Worm (Caenorhabditis elegans) whole organism, mixed stage, embryonic: ENCODE measurements around the gene prmt-4.

Source experiments
- M03D4.4 ChIP-seq: sonication (generic microtip); optimal IDR thresholded peaks from 2 replicates; lab custom pipeline; 2017; ENCODE audit warnings: mild to moderate bottlenecking, missing genetic modification characterization, missing compliant biosample characterization
- bed-3 ChIP-seq: fragments of 200-800 bp; sonication (Bioruptor generic); optimal IDR thresholded peaks from 3 replicates; lab custom pipeline; 2018; ENCODE audit warnings: mild to moderate bottlenecking, missing genetic modification characterization, moderate library complexity, missing compliant biosample characterization
- ceh-39 ChIP-seq: fragments of 150-350 bp; optimal IDR thresholded peaks from 2 replicates; lab custom pipeline; 2014; ENCODE audit warnings: missing biosample characterization, missing genetic modification characterization
- ceh-43 ChIP-seq: fragments of 200-800 bp; sonication (Bioruptor generic); optimal IDR thresholded peaks from 2 replicates; lab custom pipeline; 2018; ENCODE audit warnings: mild to moderate bottlenecking, missing genetic modification characterization, moderate library complexity, missing compliant biosample characterization
- ceh-83 ChIP-seq: fragments of 200-800 bp; sonication (Bioruptor generic); optimal IDR thresholded peaks from 2 replicates; lab custom pipeline; 2018; ENCODE audit warnings: mild to moderate bottlenecking, missing genetic modification characterization, missing compliant biosample characterization
- cnd-1 ChIP-seq: fragments of 200-800 bp; sonication (Bioruptor generic); optimal IDR thresholded peaks from 2 replicates; lab custom pipeline; 2018; ENCODE audit warnings: mild to moderate bottlenecking, missing genetic modification characterization, missing compliant biosample characterization
- drap-1 ChIP-seq: fragments of 200-800 bp; sonication (Bioruptor generic); optimal IDR thresholded peaks from 3 replicates; lab custom pipeline; 2018; ENCODE audit warnings: mild to moderate bottlenecking, missing genetic modification characterization, missing compliant biosample characterization
- elt-1 ChIP-seq: sonication (generic microtip); optimal IDR thresholded peaks from 2 replicates; lab custom pipeline; 2017; ENCODE audit warnings: missing genetic modification characterization, mild to moderate bottlenecking, missing compliant biosample characterization, antibody characterized with exemption, moderate library complexity, borderline replicate concordance; ENCODE audit not compliant: insufficient read depth
- elt-3 ChIP-seq: fragments of 150-350 bp; optimal IDR thresholded peaks from 2 replicates; lab custom pipeline; 2014; ENCODE audit warnings: missing biosample characterization, missing genetic modification characterization
- flh-1 ChIP-seq: fragments of 200-800 bp; sonication (Bioruptor generic); optimal IDR thresholded peaks from 2 replicates; lab custom pipeline; 2018; ENCODE audit warnings: mild to moderate bottlenecking, missing genetic modification characterization, moderate library complexity, missing compliant biosample characterization
- ham-2 ChIP-seq: fragments of 200-800 bp; sonication (Bioruptor generic); optimal IDR thresholded peaks from 2 replicates; lab custom pipeline; 2018; ENCODE audit warnings: mild to moderate bottlenecking, missing genetic modification characterization, missing compliant biosample characterization
- hlh-1 ChIP-seq: fragments of 150-350 bp; optimal IDR thresholded peaks from 2 replicates; lab custom pipeline; 2014; ENCODE audit warnings: missing biosample characterization, missing genetic modification reagents, missing genetic modification characterization
- lin-13 ChIP-seq: fragments of 150-350 bp; optimal IDR thresholded peaks from 2 replicates; lab custom pipeline; 2014; ENCODE audit warnings: missing biosample characterization, missing genetic modification characterization
- lin-32 ChIP-seq: fragments of 200-800 bp; sonication (Bioruptor generic); optimal IDR thresholded peaks from 2 replicates; lab custom pipeline; 2018; ENCODE audit warnings: mild to moderate bottlenecking, missing genetic modification characterization, missing compliant biosample characterization
- lsy-2 ChIP-seq: fragments of 150-350 bp; optimal IDR thresholded peaks from 2 replicates; lab custom pipeline; 2014; ENCODE audit warnings: missing biosample characterization, missing genetic modification characterization
- mab-5 ChIP-seq: fragments of 150-350 bp; optimal IDR thresholded peaks from 2 replicates; lab custom pipeline; 2014; ENCODE audit warnings: missing biosample characterization, missing genetic modification characterization
- mls-2 ChIP-seq: sonication (generic microtip); optimal IDR thresholded peaks from 2 replicates; lab custom pipeline; 2016; ENCODE audit warnings: mild to moderate bottlenecking, missing genetic modification characterization, moderate library complexity, missing compliant biosample characterization
- nhr-12 ChIP-seq: fragments of 150-350 bp; optimal IDR thresholded peaks from 2 replicates; lab custom pipeline; 2014; ENCODE audit warnings: missing biosample characterization, missing genetic modification characterization
- nhr-2 ChIP-seq: fragments of 150-350 bp; optimal IDR thresholded peaks from 2 replicates; lab custom pipeline; 2014; ENCODE audit warnings: missing biosample characterization, missing genetic modification characterization
- nhr-237 ChIP-seq: fragments of 150-350 bp; optimal IDR thresholded peaks from 2 replicates; lab custom pipeline; 2014; ENCODE audit warnings: missing biosample characterization, missing genetic modification characterization
- nhr-28 ChIP-seq: fragments of 150-350 bp; optimal IDR thresholded peaks from 2 replicates; lab custom pipeline; 2014; ENCODE audit warnings: missing biosample characterization, missing genetic modification characterization
- nhr-76 ChIP-seq: sonication (generic microtip); optimal IDR thresholded peaks from 2 replicates; lab custom pipeline; 2017; ENCODE audit warnings: missing biosample characterization, missing genetic modification characterization
- pha-4 ChIP-seq: fragments of 150-350 bp; optimal IDR thresholded peaks from 2 replicates; lab custom pipeline; 2018; ENCODE audit warnings: missing biosample characterization, missing genetic modification reagents, missing genetic modification characterization
- sem-2 ChIP-seq: fragments of 200-800 bp; sonication (Bioruptor generic); optimal IDR thresholded peaks from 2 replicates; lab custom pipeline; 2018; ENCODE audit warnings: mild to moderate bottlenecking, missing genetic modification characterization, missing compliant biosample characterization
- snpc-4 ChIP-seq: fragments of 150-350 bp; optimal IDR thresholded peaks from 2 replicates; lab custom pipeline; 2014; ENCODE audit warnings: missing biosample characterization, missing genetic modification characterization
- sptf-1 ChIP-seq: sonication (generic microtip); optimal IDR thresholded peaks from 2 replicates; lab custom pipeline; 2017; ENCODE audit warnings: mild to moderate bottlenecking, missing genetic modification characterization, moderate library complexity, missing compliant biosample characterization
- tbx-8 ChIP-seq: fragments of 200-800 bp; sonication (Bioruptor generic); optimal IDR thresholded peaks from 2 replicates; lab custom pipeline; 2018; ENCODE audit warnings: mild to moderate bottlenecking, missing genetic modification characterization, moderate library complexity, missing compliant biosample characterization
- unc-120 ChIP-seq: sonication (generic microtip); optimal IDR thresholded peaks from 2 replicates; lab custom pipeline; 2017; ENCODE audit warnings: missing genetic modification characterization, missing compliant biosample characterization; ENCODE audit not compliant: poor library complexity, severe bottlenecking
- unc-39 ChIP-seq: fragments of 150-350 bp; optimal IDR thresholded peaks from 2 replicates; lab custom pipeline; 2014; ENCODE audit warnings: missing biosample characterization, missing genetic modification characterization
- unc-62 ChIP-seq: fragments of 150-350 bp; optimal IDR thresholded peaks from 2 replicates; lab custom pipeline; 2014; ENCODE audit warnings: missing biosample characterization, missing genetic modification reagents, missing genetic modification characterization
- ztf-11 ChIP-seq: fragments of 150-350 bp; optimal IDR thresholded peaks from 2 replicates; lab custom pipeline; 2014; ENCODE audit warnings: missing biosample characterization, missing genetic modification characterization

prmt-4 gene

ce11 chrIV:594840-595239 is 8.6 kb downstream of the prmt-4 start:
- TF ChIP-seq nhr-237 (tag; lab: Kevin White, UChicago) (no peak), drap-1 (no peak), mls-2 (tag; lab: Kevin White, UChicago) (no peak), lin-32 (GFP tag; lab: Kevin White, UChicago) (no peak), ceh-83 (GFP tag; lab: Kevin White, UChicago) (no peak), lsy-2 (tag; lab: Kevin White, UChicago) (no peak), hlh-1 (tag; lab: Kevin White, UChicago) (no peak), flh-1 (GFP tag; lab: Kevin White, UChicago) (no peak), ceh-39 (no peak), M03D4.4 (tag; lab: Kevin White, UChicago) (no peak), cnd-1 (tag; lab: Kevin White, UChicago) (no peak), nhr-76 (tag; lab: Kevin White, UChicago) (no peak), pha-4 (tag; lab: Kevin White, UChicago) (no peak), ham-2 (GFP tag; lab: Kevin White, UChicago) (no peak)

ce11 chrIV:593029-593428 is 10.4 kb downstream of the prmt-4 start, which contains the start of gene C18H7.4:
TSS of gene C18H7.4 (plus strand) at chrIV:593329.
- TF ChIP-seq ceh-39 (no peak), tbx-8 (GFP tag; lab: Kevin White, UChicago) (no peak), sem-2 (GFP tag; lab: Kevin White, UChicago) (no peak)

ce11 chrIV:592382-592781 is 11.1 kb downstream of the prmt-4 start, which contains the start of gene C18H7.6:
TSS of gene C18H7.6 (minus strand) at chrIV:592485.
- TF ChIP-seq nhr-12 (no peak), sem-2 (GFP tag; lab: Kevin White, UChicago) (no peak), mls-2 (tag; lab: Kevin White, UChicago) (no peak), flh-1 (GFP tag; lab: Kevin White, UChicago) (no peak)

ce11 chrIV:587729-588128 is 15.7 kb downstream of the prmt-4 start, which contains the start of gene C18H7.12:
TSS of gene C18H7.12 (minus strand) at chrIV:587829.
- TF ChIP-seq pha-4 (tag; lab: Kevin White, UChicago), result no peak
- TF ChIP-seq ceh-83 (GFP tag; lab: Kevin White, UChicago), result no peak
- TF ChIP-seq drap-1, result no peak
- TF ChIP-seq snpc-4, result no peak
- no peak for TF ChIP-seq nhr-2 (tag; lab: Kevin White, UChicago)
- TF ChIP-seq cnd-1 (tag; lab: Kevin White, UChicago), result no peak
- no peak for TF ChIP-seq unc-62 (GFP tag; lab: Kevin White, UChicago)
- TF ChIP-seq flh-1 (GFP tag; lab: Kevin White, UChicago), result no peak
- TF ChIP-seq tbx-8 (GFP tag; lab: Kevin White, UChicago), result no peak
- TF ChIP-seq unc-39, result no peak
- TF ChIP-seq ztf-11 (tag; lab: Kevin White, UChicago), result no peak
- no peak for TF ChIP-seq elt-1 (tag; lab: Kevin White, UChicago)
- TF ChIP-seq unc-120 (tag; lab: Kevin White, UChicago), result no peak
- no peak for TF ChIP-seq mab-5 (tag; lab: Kevin White, UChicago)
- TF ChIP-seq lsy-2 (tag; lab: Kevin White, UChicago), result no peak
- TF ChIP-seq ceh-43 (GFP tag; lab: Kevin White, UChicago), result no peak
- TF ChIP-seq nhr-237 (tag; lab: Kevin White, UChicago), result no peak

ce11 chrIV:584039-584438 is 19.4 kb downstream of the prmt-4 start:
- no peak for TF ChIP-seq nhr-2 (tag; lab: Kevin White, UChicago)
- TF ChIP-seq nhr-12, result no peak
- TF ChIP-seq lin-13 (tag; lab: Kevin White, UChicago), result no peak
- TF ChIP-seq ceh-43 (GFP tag; lab: Kevin White, UChicago), result no peak
- TF ChIP-seq ceh-83 (GFP tag; lab: Kevin White, UChicago), result no peak
- TF ChIP-seq lin-32 (GFP tag; lab: Kevin White, UChicago), result no peak
- TF ChIP-seq sem-2 (GFP tag; lab: Kevin White, UChicago), result no peak
- TF ChIP-seq sptf-1, result no peak
- TF ChIP-seq elt-3 (tag; lab: Kevin White, UChicago), result no peak
- no peak for TF ChIP-seq snpc-4
- no peak for TF ChIP-seq bed-3 (GFP tag; lab: Kevin White, UChicago)
- no peak for TF ChIP-seq ztf-11 (tag; lab: Kevin White, UChicago)
- TF ChIP-seq unc-120 (tag; lab: Kevin White, UChicago), result no peak
- TF ChIP-seq nhr-28 (tag; lab: Kevin White, UChicago), result no peak
- TF ChIP-seq ham-2 (GFP tag; lab: Kevin White, UChicago), result no peak
